Fruit fly (Drosophila melanogaster): ENCODE results near the gene knrl.
A peak's percentile ranks its signal among the peaks of the same experiment; 100 is the strongest.

Gene knrl

dm6 chr3L:20621455-20622158 is 1.1 kb upstream of the knrl start (continued):
- TF ChIP-seq Rfx (GFP tag; IDR thresholded peaks at IDR 0.05), result no peak
- TF ChIP-seq kni (GFP tag; optimal IDR thresholded peaks at IDR 0.05), result peak; percentile 100
- TF ChIP-seq YL-1 (GFP tag; optimal IDR thresholded peaks at IDR 0.05), result no peak
- peak; percentile 99 for TF ChIP-seq z (GFP tag; IDR thresholded peaks at IDR 0.05)
- TF ChIP-seq onecut (GFP tag; IDR thresholded peaks at IDR 0.05), result peak; percentile 88
- TF ChIP-seq Optix (GFP tag; IDR thresholded peaks at IDR 0.05), result no peak
- TF ChIP-seq tna (GFP tag; IDR thresholded peaks at IDR 0.05; ENCODE audit: partially characterized antibody), result peak; percentile 50; the same call in 1 of the 2 replicates
- no peak for TF ChIP-seq disco-r (GFP tag; optimal IDR thresholded peaks at IDR 0.05)
- no peak for TF ChIP-seq pan (optimal IDR thresholded peaks at IDR 0.05)
- TF ChIP-seq pan (GFP tag; optimal IDR thresholded peaks at IDR 0.05 in 1 of 2, IDR thresholded peaks at IDR 0.05 in 1 of 2), result no peak
- TF ChIP-seq HLH4C (GFP tag; IDR thresholded peaks at IDR 0.05; ENCODE audit: partially characterized antibody), result peak; percentile 30; the same call in 1 of the 3 replicates
- TF ChIP-seq Doc3 (GFP tag; IDR thresholded peaks at IDR 0.05; ENCODE audit: partially characterized antibody), result no peak
- TF ChIP-seq Gsc (GFP tag; IDR thresholded peaks at IDR 0.05), result no peak

dm6 chr3L:20616409-20617292 is 3.8 kb downstream of the knrl start:
- 0 out of 4 replicates have a peak, but pooled peaks have one; percentile 56 for TF ChIP-seq chinmo (GFP tag; IDR thresholded peaks at IDR 0.05; ENCODE audit: partially characterized antibody)
- peak; percentile 44 for TF ChIP-seq Vsx1 (GFP tag; optimal IDR thresholded peaks at IDR 0.05)
- TF ChIP-seq slp2 (GFP tag; optimal IDR thresholded peaks at IDR 0.05), result no peak
- TF ChIP-seq Eip74EF (GFP tag; optimal IDR thresholded peaks at IDR 0.05), result peak in 1 of 2 experiments; percentile 63
- peak; percentile 42 for TF ChIP-seq sd (tag; optimal IDR thresholded peaks at IDR 0.05)
- peak; percentile 86 for TF ChIP-seq Awh (GFP tag; IDR thresholded peaks at IDR 0.05)
- TF ChIP-seq ato (GFP tag; IDR thresholded peaks at IDR 0.05; ENCODE audit: partially characterized antibody), result no peak
- TF ChIP-seq sens (GFP tag), result peak; percentile 25
- peak; percentile 90 for TF ChIP-seq oc (tag; optimal IDR thresholded peaks at IDR 0.05)
- TF ChIP-seq Camta (GFP tag; optimal IDR thresholded peaks at IDR 0.05), result no peak
- TF ChIP-seq abd-A (tag; optimal IDR thresholded peaks at IDR 0.05), result peak; percentile 80

dm6 chr3L:20612836-20613235 is 7.6 kb downstream of the knrl start:
- TF ChIP-seq pros (GFP tag; optimal IDR thresholded peaks at IDR 0.05) (no peak), tna (GFP tag; IDR thresholded peaks at IDR 0.05; ENCODE audit: partially characterized antibody) (no peak), CG13296 (GFP tag; optimal IDR thresholded peaks at IDR 0.05) (no peak), mam (GFP tag; optimal IDR thresholded peaks at IDR 0.05) (no peak), CG10979 (tag; optimal IDR thresholded peaks at IDR 0.05) (peak; percentile 59), B-H2 (GFP tag; optimal IDR thresholded peaks at IDR 0.05) (no peak), seq (GFP tag; IDR thresholded peaks at IDR 0.05) (no peak), pan (optimal IDR thresholded peaks at IDR 0.05) (no peak), pan (GFP tag; optimal IDR thresholded peaks at IDR 0.05 in 1 of 2, IDR thresholded peaks at IDR 0.05 in 1 of 2) (no peak), repo (GFP tag; optimal IDR thresholded peaks at IDR 0.05) (no peak), pum (GFP tag; optimal IDR thresholded peaks at IDR 0.05) (no peak), Blimp-1 (GFP tag; optimal IDR thresholded peaks at IDR 0.05) (peak; percentile 84), CG17802 (tag; optimal IDR thresholded peaks at IDR 0.05) (no peak), CG11504 (tag; optimal IDR thresholded peaks at IDR 0.05) (peak; percentile 60), CG12769 (tag; optimal IDR thresholded peaks at IDR 0.05) (no peak), CG3995 (GFP tag; optimal IDR thresholded peaks at IDR 0.05) (no peak), Spps (tag; optimal IDR thresholded peaks at IDR 0.05) (peak; percentile 18), Xbp1 (GFP tag; optimal IDR thresholded peaks at IDR 0.05) (peak; percentile 25), ken (GFP tag; IDR thresholded peaks at IDR 0.05) (peak; percentile 40; the same call in 1 of the 3 replicates), croc (GFP tag; conservative IDR thresholded peaks at IDR 0.05) (0 out of 3 replicates have a peak, but pooled peaks have one; percentile 18), unpg (GFP tag; optimal IDR thresholded peaks at IDR 0.05) (no peak), CG1233 (GFP tag; optimal IDR thresholded peaks at IDR 0.05) (no peak), CG10366 (GFP tag; IDR thresholded peaks at IDR 0.05) (peak; percentile 37; the same call in 1 of the 2 replicates)

Measured in whole organism, embryonic.